Worm (Caenorhabditis elegans): ENCODE measurements around the gene chc-1.

- TF ChIP-seq aly-1 (tag; optimal IDR thresholded peaks at IDR 0.05) (no peak), pes-1 (GFP tag; IDR thresholded peaks at IDR 0.05) (no peak), hmg-4 (GFP tag; optimal IDR thresholded peaks at IDR 0.05) (no peak), tbx-37 (GFP tag; conservative IDR thresholded peaks at IDR 0.05) (no peak), flt-1 (GFP tag; IDR thresholded peaks at IDR 0.05) (no peak), scrt-1 (GFP tag; IDR thresholded peaks at IDR 0.05) (no peak), ama-1 (optimal IDR thresholded peaks at IDR 0.05) (no peak), ceh-13 (GFP tag; optimal IDR thresholded peaks at IDR 0.05) (no peak), sea-1 (GFP tag; conservative IDR thresholded peaks at IDR 0.05) (no peak), hmbx-1 (tag; optimal IDR thresholded peaks at IDR 0.05) (no peak), F13C5.2 (tag; optimal IDR thresholded peaks at IDR 0.05) (no peak)
These were observed 17.5 kb upstream of the chc-1 start, which contains the start of gene unc-47 for ce11 chrIII:10186160-10186559.

Measured in whole organism, early embryonic.